In the genomic region with DNA sequence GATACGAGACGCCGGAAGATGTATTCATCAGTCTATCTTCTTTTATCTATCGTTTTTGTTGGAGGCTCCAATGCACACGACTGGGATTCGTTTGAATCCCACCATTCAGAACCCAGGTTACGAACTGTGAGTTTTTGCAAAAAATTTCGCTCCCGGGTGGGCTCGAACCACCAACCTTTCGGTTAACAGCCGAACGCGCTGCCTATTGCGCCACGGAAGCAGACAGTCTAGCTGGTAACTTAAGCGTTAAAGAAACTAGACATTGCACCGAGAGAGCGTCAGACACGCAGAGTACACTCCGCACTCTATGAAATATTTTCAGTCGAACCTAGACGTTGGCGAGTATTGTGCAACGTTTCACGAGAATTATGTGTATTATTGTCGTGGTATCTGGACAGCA, we compare ENCODE assay signal across 5 worm cellular contexts.
TF ChIP-seq lines count a peak whose summit lies in the region.

No protein-coding gene starts in this region.

TF ChIP-seq in whole organism, L1 larva, 84 proteins besides CTCF, POLR2A, EP300 and RAD21 (continues in another document):
- TF ChIP-seq F16B12.6 (tag; optimal IDR thresholded peaks at IDR 0.05; lab: Kevin White, UChicago), result peak; percentile 6
- TF ChIP-seq isw-1 (GFP tag; IDR thresholded peaks at IDR 0.05; lab: Robert Waterston, UW), result no peak
- no peak for TF ChIP-seq unc-98 (GFP tag; IDR thresholded peaks at IDR 0.05; lab: Robert Waterston, UW)
- peak; percentile 26 for TF ChIP-seq jun-1 (tag; optimal IDR thresholded peaks at IDR 0.05; lab: Kevin White, UChicago)
- peak; percentile 4 to 40 (median 30) for TF ChIP-seq dpl-1 (GFP tag; optimal IDR thresholded peaks at IDR 0.05; lab: Kevin White, UChicago)
- TF ChIP-seq grh-1 (GFP tag; IDR thresholded peaks at IDR 0.05; lab: Robert Waterston, UW), result peak; percentile 43; the same call in 1 of the 2 replicates
- peak in 1 of 2 experiments; percentile 76 for TF ChIP-seq lin-35 (GFP tag; optimal IDR thresholded peaks at IDR 0.05; lab: Kevin White, UChicago)
- no peak for TF ChIP-seq blmp-1 (tag; optimal IDR thresholded peaks at IDR 0.05; lab: Kevin White, UChicago)
- no peak for TF ChIP-seq egl-13 (tag; optimal IDR thresholded peaks at IDR 0.05; lab: Kevin White, UChicago)
- TF ChIP-seq zip-4 (GFP tag; optimal IDR thresholded peaks at IDR 0.05; lab: Kevin White, UChicago), result peak; percentile 17
- TF ChIP-seq ceh-82 (tag; optimal IDR thresholded peaks at IDR 0.05; lab: Kevin White, UChicago), result peak in 1 of 3 experiments; percentile 39
- no peak for TF ChIP-seq nhr-85 (tag; lab: Kevin White, UChicago)
- TF ChIP-seq nhr-12 (tag; optimal IDR thresholded peaks at IDR 0.05; lab: Kevin White, UChicago), result no peak
- TF ChIP-seq nhr-90 (tag; optimal IDR thresholded peaks at IDR 0.05; lab: Kevin White, UChicago; ENCODE audit: poor library complexity), result peak; percentile 66
- TF ChIP-seq ceh-88 (GFP tag; IDR thresholded peaks at IDR 0.05; lab: Robert Waterston, UW), result no peak
- TF ChIP-seq nhr-77 (tag; optimal IDR thresholded peaks at IDR 0.05; lab: Kevin White, UChicago), result peak; percentile 8
- peak; percentile 48 for TF ChIP-seq nhr-20 (tag; optimal IDR thresholded peaks at IDR 0.05; lab: Kevin White, UChicago)

TF ChIP-seq in whole organism, L3 larva, 47 proteins besides CTCF, POLR2A, EP300 and RAD21 (continues in another document):
- TF ChIP-seq lsy-12 (tag; optimal IDR thresholded peaks at IDR 0.05; lab: Kevin White, UChicago) (peak; percentile 15), nhr-28 (tag; optimal IDR thresholded peaks at IDR 0.05; lab: Kevin White, UChicago) (no peak), nhr-23 (tag; optimal IDR thresholded peaks at IDR 0.05; lab: Kevin White, UChicago) (no peak), ama-1 (optimal IDR thresholded peaks at IDR 0.05; lab: Kevin White, UChicago) (peak; percentile 30), daf-12 (tag; optimal IDR thresholded peaks at IDR 0.05; lab: Kevin White, UChicago) (no peak), aly-2 (tag; optimal IDR thresholded peaks at IDR 0.05; lab: Kevin White, UChicago) (no peak), sea-2 (GFP tag; optimal IDR thresholded peaks at IDR 0.05; lab: Kevin White, UChicago) (no peak), nhr-43 (tag; optimal IDR thresholded peaks at IDR 0.05; lab: Kevin White, UChicago; ENCODE audit: poor library complexity, severe bottlenecking) (peak; percentile 24), elt-3 (tag; optimal IDR thresholded peaks at IDR 0.05; lab: Kevin White, UChicago) (no peak), skn-1 (tag; optimal IDR thresholded peaks at IDR 0.05; lab: Kevin White, UChicago) (peak; percentile 17), snpc-4 (tag; optimal IDR thresholded peaks at IDR 0.05; lab: Kevin White, UChicago) (no peak), nhr-76 (tag; optimal IDR thresholded peaks at IDR 0.05; lab: Kevin White, UChicago) (no peak), unc-39 (tag; optimal IDR thresholded peaks at IDR 0.05; lab: Kevin White, UChicago) (no peak), nhr-25 (tag; optimal IDR thresholded peaks at IDR 0.05; lab: Kevin White, UChicago) (peak; percentile 9), ceh-9 (tag; optimal IDR thresholded peaks at IDR 0.05; lab: Kevin White, UChicago) (no peak), fkh-2 (tag; optimal IDR thresholded peaks at IDR 0.05; lab: Kevin White, UChicago) (no peak), fos-1 (tag; optimal IDR thresholded peaks at IDR 0.05; lab: Kevin White, UChicago) (no peak), ceh-28 (tag; optimal IDR thresholded peaks at IDR 0.05; lab: Kevin White, UChicago) (no peak)

TF ChIP-seq in whole organism, early embryonic, 17 proteins besides CTCF, POLR2A, EP300 and RAD21:
- TF ChIP-seq tbx-11 (GFP tag; IDR thresholded peaks at IDR 0.05; lab: Robert Waterston, UW), result peak; percentile 77
- peak; percentile 18 for TF ChIP-seq F13C5.2 (tag; optimal IDR thresholded peaks at IDR 0.05; lab: Kevin White, UChicago)
- no peak for TF ChIP-seq ama-1 (optimal IDR thresholded peaks at IDR 0.05; lab: Kevin White, UChicago)
- no peak for TF ChIP-seq aly-1 (tag; optimal IDR thresholded peaks at IDR 0.05; lab: Kevin White, UChicago)
- TF ChIP-seq tra-4 (tag; optimal IDR thresholded peaks at IDR 0.05; lab: Kevin White, UChicago), result peak; percentile 37
- peak; percentile 76 for TF ChIP-seq tbx-37 (GFP tag; conservative IDR thresholded peaks at IDR 0.05; lab: Robert Waterston, UW)
- TF ChIP-seq pes-1 (GFP tag; IDR thresholded peaks at IDR 0.05; lab: Robert Waterston, UW), result no peak
- peak; percentile 87 for TF ChIP-seq scrt-1 (GFP tag; IDR thresholded peaks at IDR 0.05; lab: Robert Waterston, UW)
- peak; percentile 73 for TF ChIP-seq B0310.2 (tag; optimal IDR thresholded peaks at IDR 0.05; lab: Kevin White, UChicago)
- peak; percentile 27 for TF ChIP-seq ets-7 (tag; optimal IDR thresholded peaks at IDR 0.05; lab: Kevin White, UChicago)
- TF ChIP-seq sea-1 (GFP tag; conservative IDR thresholded peaks at IDR 0.05; lab: Robert Waterston, UW), result 0 out of 2 replicates have a peak, but pooled peaks have one; percentile 37
- peak; percentile 75 for TF ChIP-seq ceh-13 (GFP tag; optimal IDR thresholded peaks at IDR 0.05; lab: Kevin White, UChicago)
- peak; percentile 80 for TF ChIP-seq hmg-4 (GFP tag; optimal IDR thresholded peaks at IDR 0.05; lab: Kevin White, UChicago)
- TF ChIP-seq flt-1 (GFP tag; IDR thresholded peaks at IDR 0.05; lab: Robert Waterston, UW), result peak; percentile 79
- peak; percentile 74 for TF ChIP-seq ceh-36 (tag; optimal IDR thresholded peaks at IDR 0.05; lab: Kevin White, UChicago)
- peak; percentile 20 for TF ChIP-seq hmbx-1 (tag; optimal IDR thresholded peaks at IDR 0.05; lab: Kevin White, UChicago)
- peak; percentile 77 for TF ChIP-seq hnd-1 (tag; optimal IDR thresholded peaks at IDR 0.05; lab: Kevin White, UChicago)

TF ChIP-seq in whole organism, midembryonic, 9 proteins besides CTCF, POLR2A, EP300 and RAD21:
- TF ChIP-seq klf-2 (GFP tag; conservative IDR thresholded peaks at IDR 0.05; lab: Robert Waterston, UW) (0 out of 2 replicates have a peak, but pooled peaks have one; percentile 59), ztf-29 (GFP tag; IDR thresholded peaks at IDR 0.05; lab: Robert Waterston, UW) (peak; percentile 40; the same call in 1 of the 2 replicates), med-1 (GFP tag; optimal IDR thresholded peaks at IDR 0.05; lab: Kevin White, UChicago; ENCODE audit: insufficient read depth) (no peak), ztf-23 (GFP tag; IDR thresholded peaks at IDR 0.05; lab: Robert Waterston, UW) (peak; percentile 81), cog-1 (tag; optimal IDR thresholded peaks at IDR 0.05; lab: Kevin White, UChicago) (no peak), flt-1 (GFP tag; IDR thresholded peaks at IDR 0.05; lab: Robert Waterston, UW) (peak; percentile 92), tab-1 (GFP tag; IDR thresholded peaks at IDR 0.05; lab: Robert Waterston, UW) (peak; percentile 87), ref-1 (GFP tag; conservative IDR thresholded peaks at IDR 0.05; lab: Robert Waterston, UW) (peak; percentile 62), T22C8.4 (GFP tag; IDR thresholded peaks at IDR 0.05; lab: Robert Waterston, UW) (peak; percentile 72)

TF ChIP-seq in whole organism, young adult, 124 proteins besides CTCF, POLR2A, EP300 and RAD21 (continues in another document):
- TF ChIP-seq F39B2.1 (GFP tag; IDR thresholded peaks at IDR 0.05; lab: Robert Waterston, UW), result no peak
- TF ChIP-seq ceh-27 (GFP tag; optimal IDR thresholded peaks at IDR 0.05; lab: Kevin White, UChicago), result peak; percentile 35
- TF ChIP-seq lin-26 (GFP tag; IDR thresholded peaks at IDR 0.05; lab: Robert Waterston, UW), result peak; percentile 92
- peak; percentile 92 for TF ChIP-seq him-1 (tag; optimal IDR thresholded peaks at IDR 0.05; lab: Kevin White, UChicago)
- TF ChIP-seq snpc-1.1 (tag; optimal IDR thresholded peaks at IDR 0.05; lab: Kevin White, UChicago; ENCODE audit: insufficient read depth), result peak; percentile 88
- peak; percentile 56 for TF ChIP-seq lsl-1 (GFP tag; optimal IDR thresholded peaks at IDR 0.05; lab: Kevin White, UChicago)
- TF ChIP-seq madf-3 (GFP tag; IDR thresholded peaks at IDR 0.05; lab: Robert Waterston, UW), result peak; percentile 59; the same call in 1 of the 2 replicates
- no peak for TF ChIP-seq tbx-9 (tag; optimal IDR thresholded peaks at IDR 0.05; lab: Kevin White, UChicago; ENCODE audit: borderline replicate concordance)
- TF ChIP-seq repo-1 (tag; optimal IDR thresholded peaks at IDR 0.05; lab: Kevin White, UChicago), result peak; percentile 52
- peak; percentile 30 for TF ChIP-seq snpc-3.4 (tag; optimal IDR thresholded peaks at IDR 0.05; lab: Kevin White, UChicago)
- peak; percentile 34 for TF ChIP-seq athp-1 (tag; optimal IDR thresholded peaks at IDR 0.05; lab: Kevin White, UChicago)
- TF ChIP-seq nfyb-1 (GFP tag; IDR thresholded peaks at IDR 0.05; lab: Robert Waterston, UW), result peak; percentile 85
- peak; percentile 45 for TF ChIP-seq ZK185.1 (tag; optimal IDR thresholded peaks at IDR 0.05; lab: Kevin White, UChicago; ENCODE audit: poor library complexity, severe bottlenecking)
- TF ChIP-seq xnd-1 (tag; optimal IDR thresholded peaks at IDR 0.05; lab: Kevin White, UChicago), result no peak
- TF ChIP-seq egrh-3 (GFP tag; IDR thresholded peaks at IDR 0.05; lab: Robert Waterston, UW), result peak; percentile 46; the same call in 1 of the 2 replicates
- TF ChIP-seq sptf-2 (GFP tag; optimal IDR thresholded peaks at IDR 0.05; lab: Kevin White, UChicago), result no peak
- TF ChIP-seq lin-54 (GFP tag; optimal IDR thresholded peaks at IDR 0.05; lab: Kevin White, UChicago), result peak; percentile 54
- peak; percentile 24 for TF ChIP-seq somi-1 (GFP tag; optimal IDR thresholded peaks at IDR 0.05; lab: Kevin White, UChicago)
- TF ChIP-seq Y67H2A.10 (GFP tag; conservative IDR thresholded peaks at IDR 0.05; lab: Robert Waterston, UW), result 0 out of 2 replicates have a peak, but pooled peaks have one; percentile 7
- TF ChIP-seq B0336.3 (GFP tag; IDR thresholded peaks at IDR 0.05; lab: Robert Waterston, UW), result peak; percentile 62
- TF ChIP-seq ceh-91 (GFP tag; IDR thresholded peaks at IDR 0.05; lab: Robert Waterston, UW), result peak; percentile 52
- TF ChIP-seq egl-44 (GFP tag; IDR thresholded peaks at IDR 0.05; lab: Robert Waterston, UW), result peak; percentile 88
- peak; percentile 74 for TF ChIP-seq F52B5.7 (tag; optimal IDR thresholded peaks at IDR 0.05; lab: Kevin White, UChicago)
- no peak for TF ChIP-seq ztf-3 (GFP tag; optimal IDR thresholded peaks at IDR 0.05; lab: Kevin White, UChicago)
- TF ChIP-seq tbp1 (GFP tag; optimal IDR thresholded peaks at IDR 0.05; lab: Kevin White, UChicago), result peak; percentile 94
- TF ChIP-seq T26A5.8 (tag; optimal IDR thresholded peaks at IDR 0.05; lab: Kevin White, UChicago), result no peak
- TF ChIP-seq dpff-1 (tag; optimal IDR thresholded peaks at IDR 0.05; lab: Kevin White, UChicago), result no peak
- no peak for TF ChIP-seq F57C9.4 (tag; optimal IDR thresholded peaks at IDR 0.05; lab: Kevin White, UChicago)
- TF ChIP-seq rcor-1 (GFP tag; IDR thresholded peaks at IDR 0.05; lab: Robert Waterston, UW), result peak; percentile 68
- peak; percentile 32; the same call in 1 of the 2 replicates for TF ChIP-seq F33H1.4 (GFP tag; IDR thresholded peaks at IDR 0.05; lab: Robert Waterston, UW)
- TF ChIP-seq ztf-22 (GFP tag; optimal IDR thresholded peaks at IDR 0.05; lab: Kevin White, UChicago), result no peak
- no peak for TF ChIP-seq aptf-3 (GFP tag; IDR thresholded peaks at IDR 0.05; lab: Robert Waterston, UW)

Comparison
In these comparisons a context has a peak if more than half of its experiments do, and no peak if none do; other contexts are left out.
1. Of the 8 proteins assayed by ChIP-seq in both whole organism, young adult and whole organism, L1 larva: peak only in whole organism, young adult: none; only in whole organism, L1 larva: dpl-1 and efl-1; in both: nhr-90 and snpc-4; in neither: 2; mixed calls (peak in some experiments, not most) for 2.